Worm (Caenorhabditis elegans): ENCODE data around the gene aqp-3.
"Not testable (repeated sequence)": the region's sequence is repeated elsewhere in the genome, so short reads cannot be mapped to it uniquely, and the experiment has no call there.

The aqp-3 gene

ce11 chrIV:10954955-10955354 lies 11.3 kb downstream of the aqp-3 start, which contains the start of gene Y69E1A.4:
Gene Y69E1A.4 (plus strand): TSS chrIV:10955255.
- TF ChIP-seq ctbp-1, T26A8.4, tag-97 (GFP tag; IDR thresholded peaks at IDR 0.05): not testable (repeated sequence)

- TF ChIP-seq tra-1 (GFP tag; IDR thresholded peaks at IDR 0.05) (no peak), lin-39 (tag; optimal IDR thresholded peaks at IDR 0.05) (no peak), attf-4 (tag; optimal IDR thresholded peaks at IDR 0.05) (no peak), snpc-4 (tag; optimal IDR thresholded peaks at IDR 0.05) (no peak), Y5F2A.4 (GFP tag; optimal IDR thresholded peaks at IDR 0.05) (no peak), lin-38 (GFP tag; IDR thresholded peaks at IDR 0.05) (no peak), nhr-41 (GFP tag; IDR thresholded peaks at IDR 0.05) (no peak), mep-1 (tag; optimal IDR thresholded peaks at IDR 0.05) (no peak), unc-62 (GFP tag; optimal IDR thresholded peaks at IDR 0.05 in 1 of 2) (no peak), unc-62 (tag; optimal IDR thresholded peaks at IDR 0.05) (no peak), ces-1 (GFP tag; optimal IDR thresholded peaks at IDR 0.05) (no peak), nhr-237 (tag; optimal IDR thresholded peaks at IDR 0.05) (no peak), mdl-1 (tag; optimal IDR thresholded peaks at IDR 0.05) (no peak), daf-19 (GFP tag; conservative IDR thresholded peaks at IDR 0.05) (no peak), mdt-29 (GFP tag; IDR thresholded peaks at IDR 0.05) (no peak), zag-1 (tag; optimal IDR thresholded peaks at IDR 0.05) (no peak), R02D3.7 (tag; optimal IDR thresholded peaks at IDR 0.05) (no peak)
Observed at ce11 chrIV:10951997-10952396, 14.3 kb downstream of the aqp-3 start, which contains the start of gene Y69E1A.3. Gene Y69E1A.3 (plus strand): TSS chrIV:10952297.

ce11 chrIV:10950363-10951214 lies 15.7 kb downstream of the aqp-3 start:
- TF ChIP-seq zip-2 (tag; optimal IDR thresholded peaks at IDR 0.05) (no peak), gei-8 (GFP tag; optimal IDR thresholded peaks at IDR 0.05) (peak; percentile 16), unc-62 (GFP tag; optimal IDR thresholded peaks at IDR 0.05 in 1 of 2) (peak in 1 of 2 experiments; percentile 92), unc-62 (tag; optimal IDR thresholded peaks at IDR 0.05) (no peak)

- no peak for TF ChIP-seq aha-1 (tag)
Observed at ce11 chrIV:10949510-10949909, 16.7 kb downstream of the aqp-3 start, which contains the start of gene nsph-3.1. Gene nsph-3.1 (plus strand): TSS chrIV:10949810.

- TF ChIP-seq daf-12 (tag; optimal IDR thresholded peaks at IDR 0.05) (no peak), php-3 (GFP tag; IDR thresholded peaks at IDR 0.05) (no peak), saeg-2 (GFP tag; IDR thresholded peaks at IDR 0.05) (no peak), F49E8.2 (tag; optimal IDR thresholded peaks at IDR 0.05; ENCODE audit: borderline replicate concordance) (no peak), tra-1 (GFP tag; IDR thresholded peaks at IDR 0.05) (no peak), nhr-102 (tag; optimal IDR thresholded peaks at IDR 0.05) (no peak), nhr-42 (GFP tag; IDR thresholded peaks at IDR 0.05) (no peak), lin-15B (tag; optimal IDR thresholded peaks at IDR 0.05) (no peak), dmd-8 (GFP tag; IDR thresholded peaks at IDR 0.05) (no peak), nhr-11 (tag; optimal IDR thresholded peaks at IDR 0.05) (no peak), zag-1 (tag; optimal IDR thresholded peaks at IDR 0.05) (no peak)
Observed at ce11 chrIV:10948797-10949196, 17.5 kb downstream of the aqp-3 start, which contains the start of gene Y69E1A.1. Gene Y69E1A.1 (minus strand): TSS chrIV:10948897.

All from whole organism, L4 larva.